Worm (Caenorhabditis elegans): ENCODE results near the gene scc-2.
A peak's percentile ranks its signal among the peaks of the same experiment; 100 is the strongest.

Gene scc-2

DNA sequence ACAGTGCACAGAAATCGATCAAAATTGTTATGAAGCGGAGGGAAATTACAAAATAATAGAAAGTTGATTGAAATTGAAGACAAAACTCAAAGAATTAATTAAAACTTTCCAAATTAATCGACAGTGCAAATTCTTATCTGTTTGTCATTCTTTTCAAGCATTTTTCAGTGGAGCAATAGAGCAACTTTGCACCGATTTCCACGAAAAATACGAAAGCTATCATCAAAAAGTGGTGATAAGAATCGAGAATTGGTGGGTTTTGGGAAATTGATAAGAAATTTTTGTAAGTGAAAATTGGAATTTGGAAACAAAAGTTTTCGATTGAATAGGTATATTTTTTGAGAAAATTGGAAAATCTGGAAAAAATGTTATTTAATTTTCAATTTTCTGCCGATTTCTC is 23.4 kb downstream of the scc-2 start:
- TF ChIP-seq nhr-80 (tag; optimal IDR thresholded peaks at IDR 0.05) (peak; percentile 72), ceh-91 (GFP tag; IDR thresholded peaks at IDR 0.05) (no peak)

- TF ChIP-seq bed-1 (GFP tag; IDR thresholded peaks at IDR 0.05) (0 out of 2 replicates have a peak, but pooled peaks have one; percentile 22), egl-44 (GFP tag; IDR thresholded peaks at IDR 0.05) (no peak)
These were observed 25.7 kb downstream of the scc-2 start, which contains the start of gene laat-1 for ce11 chrII:237721-238120. Gene laat-1 (minus strand): TSS chrII:237821.

DNA sequence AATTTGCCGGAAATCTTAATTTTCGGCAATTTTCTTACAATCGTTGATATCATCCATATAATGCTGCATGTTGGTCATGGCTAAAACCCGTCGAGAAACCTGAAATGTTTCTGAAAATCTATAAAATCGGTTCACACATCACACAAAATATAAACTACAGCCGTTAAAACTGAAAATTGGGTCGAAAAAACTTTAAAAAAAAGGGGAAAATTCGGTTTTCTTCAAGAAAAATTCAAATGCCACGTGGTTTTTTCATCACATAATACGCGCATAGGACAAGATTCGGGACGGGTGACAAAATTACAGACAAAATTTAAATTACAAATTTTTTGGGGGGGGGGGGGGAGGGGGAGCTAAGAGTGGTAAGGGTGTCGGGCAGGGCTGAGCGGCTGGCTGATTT is 30.8 kb downstream of the scc-2 start, which contains the start of gene Y43H11AL.1:
Y43H11AL.1 (minus strand) TSS at position 101 of the 400 bp plus-strand sequence.
- TF ChIP-seq attf-3 (GFP tag; conservative IDR thresholded peaks at IDR 0.05) (no peak), lin-26 (GFP tag; IDR thresholded peaks at IDR 0.05) (no peak), K12H6.12 (tag; optimal IDR thresholded peaks at IDR 0.05) (no peak), Y53F4B.3 (GFP tag; IDR thresholded peaks at IDR 0.05) (no peak), D2030.7 (GFP tag; IDR thresholded peaks at IDR 0.05) (no peak), mel-28 (tag; optimal IDR thresholded peaks at IDR 0.05; ENCODE audit: borderline replicate concordance) (no peak), lsy-27 (tag; optimal IDR thresholded peaks at IDR 0.05; ENCODE audit: borderline replicate concordance, insufficient read depth) (no peak), athp-1 (tag; optimal IDR thresholded peaks at IDR 0.05) (no peak), him-1 (tag; optimal IDR thresholded peaks at IDR 0.05) (no peak), B0019.2 (GFP tag; conservative IDR thresholded peaks at IDR 0.05) (no peak), F57A8.1 (GFP tag; optimal IDR thresholded peaks at IDR 0.05) (no peak), F10E7.11 (tag; optimal IDR thresholded peaks at IDR 0.05) (no peak), ceh-91 (GFP tag; IDR thresholded peaks at IDR 0.05) (no peak), somi-1 (GFP tag; optimal IDR thresholded peaks at IDR 0.05) (no peak), tbx-9 (tag; optimal IDR thresholded peaks at IDR 0.05; ENCODE audit: borderline replicate concordance) (no peak), egrh-3 (GFP tag; IDR thresholded peaks at IDR 0.05) (no peak), ztf-18 (tag; optimal IDR thresholded peaks at IDR 0.05) (no peak), tbp1 (GFP tag; optimal IDR thresholded peaks at IDR 0.05) (no peak), xnd-1 (tag; optimal IDR thresholded peaks at IDR 0.05) (no peak), ZK185.1 (tag; optimal IDR thresholded peaks at IDR 0.05; ENCODE audit: poor library complexity, severe bottlenecking) (no peak)

DNA sequence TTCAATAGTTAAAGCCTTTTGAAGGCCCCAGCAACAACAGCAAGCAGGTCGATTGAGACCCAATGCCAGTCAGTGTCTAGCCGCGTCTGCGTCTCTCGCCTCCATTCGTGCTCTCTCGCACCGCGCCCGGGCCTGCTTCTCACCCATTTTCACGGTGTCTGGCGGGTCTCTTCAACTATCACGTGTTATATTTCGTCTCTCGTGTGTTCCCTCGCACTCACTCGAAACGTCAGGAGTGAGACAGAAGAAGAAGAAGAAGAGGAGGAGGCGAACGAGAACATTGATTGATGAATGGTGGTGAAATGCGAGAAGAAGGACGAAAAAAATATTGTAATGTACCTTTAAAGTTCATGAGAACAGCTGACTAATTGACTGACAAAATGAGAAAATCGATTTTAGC is 42.3 kb downstream of the scc-2 start:
- TF ChIP-seq Y67H2A.10 (GFP tag; conservative IDR thresholded peaks at IDR 0.05), result no peak
- TF ChIP-seq nhr-120 (GFP tag; IDR thresholded peaks at IDR 0.05), result no peak
- TF ChIP-seq rec-8 (tag; optimal IDR thresholded peaks at IDR 0.05), result no peak
- TF ChIP-seq snpc-4 (GFP tag; optimal IDR thresholded peaks at IDR 0.05), result no peak
- peak in 3 of 4 experiments; percentile 4 to 67 (median 31) for TF ChIP-seq snpc-4 (tag; optimal IDR thresholded peaks at IDR 0.05)
- peak; percentile 69; the same call in 1 of the 2 replicates for TF ChIP-seq lin-26 (GFP tag; IDR thresholded peaks at IDR 0.05)
- peak; percentile 69 for TF ChIP-seq ceh-27 (GFP tag; optimal IDR thresholded peaks at IDR 0.05)
- TF ChIP-seq lin-35 (GFP tag; optimal IDR thresholded peaks at IDR 0.05), result peak in 1 of 3 experiments; percentile 51
- no peak for TF ChIP-seq Y53G8AR.9 (GFP tag; conservative IDR thresholded peaks at IDR 0.05)
- TF ChIP-seq hrde-1 (tag; optimal IDR thresholded peaks at IDR 0.05; ENCODE audit: borderline replicate concordance), result no peak
- TF ChIP-seq hmg-20 (GFP tag; IDR thresholded peaks at IDR 0.05), result no peak
- TF ChIP-seq F57A8.1 (GFP tag; optimal IDR thresholded peaks at IDR 0.05), result no peak
- no peak for TF ChIP-seq B0261.1 (tag; optimal IDR thresholded peaks at IDR 0.05)
- TF ChIP-seq B0336.3 (GFP tag; IDR thresholded peaks at IDR 0.05), result peak; percentile 58; the same call in 1 of the 2 replicates
- TF ChIP-seq attf-6 (GFP tag; IDR thresholded peaks at IDR 0.05), result no peak
- TF ChIP-seq B0035.1 (tag; optimal IDR thresholded peaks at IDR 0.05), result no peak
- peak; percentile 36 for TF ChIP-seq tbp1 (GFP tag; optimal IDR thresholded peaks at IDR 0.05)
- TF ChIP-seq madf-8 (GFP tag; conservative IDR thresholded peaks at IDR 0.05), result no peak
- TF ChIP-seq F49E8.2 (tag; optimal IDR thresholded peaks at IDR 0.05; ENCODE audit: insufficient read depth), result no peak
- no peak for TF ChIP-seq egl-44 (GFP tag; IDR thresholded peaks at IDR 0.05)
- TF ChIP-seq attf-5 (GFP tag; optimal IDR thresholded peaks at IDR 0.05), result peak; percentile 86
- peak in 1 of 2 experiments; percentile 32 for TF ChIP-seq let-607 (tag; optimal IDR thresholded peaks at IDR 0.05)
- TF ChIP-seq Y95B8A.8 (GFP tag; IDR thresholded peaks at IDR 0.05), result 0 out of 2 replicates have a peak, but pooled peaks have one; percentile 20

Measured in whole organism, young adult.